Worm (Caenorhabditis elegans) whole organism, dauer: ENCODE results near the gene M18.3.
"Not testable (repeated sequence)": the region's sequence is repeated elsewhere in the genome, so short reads cannot be mapped to it uniquely, and the experiment has no call there.

Source experiments
- unc-62 ChIP-seq: sonication (generic microtip); optimal IDR thresholded peaks from 2 replicates; lab custom pipeline; 2017; ENCODE audit warnings: missing biosample characterization, missing genetic modification reagents, missing genetic modification characterization

M18.3 gene

ce11 chrIV:12127838-12128237 lies 22.2 kb downstream of the M18.3 start:
- no peak for TF ChIP-seq unc-62 (GFP tag; lab: Kevin White, UChicago)

ce11 chrIV:12128708-12129107 lies 23.1 kb downstream of the M18.3 start:
- TF ChIP-seq unc-62 (GFP tag; lab: Kevin White, UChicago): no peak

ce11 chrIV:12129204-12129603 lies 23.5 kb downstream of the M18.3 start, which contains the start of gene lin-24:
TSS of gene lin-24 (plus strand) at chrIV:12129504.
- TF ChIP-seq unc-62 (GFP tag; lab: Kevin White, UChicago): no peak

- TF ChIP-seq unc-62 (GFP tag; lab: Kevin White, UChicago): no peak
Measured at ce11 chrIV:12131308-12132072, 25.8 kb downstream of the M18.3 start.

ce11 chrIV:12133776-12134175 lies 28.1 kb downstream of the M18.3 start:
- no peak for TF ChIP-seq unc-62 (GFP tag; lab: Kevin White, UChicago)

- TF ChIP-seq unc-62 (GFP tag; lab: Kevin White, UChicago): no peak
Measured at ce11 chrIV:12134991-12135390, 29.3 kb downstream of the M18.3 start.

ce11 chrIV:12138093-12138492 lies 32.4 kb downstream of the M18.3 start, which contains the start of gene B0001.4:
TSS of gene B0001.4 (minus strand) at chrIV:12138193.
- TF ChIP-seq unc-62 (GFP tag; lab: Kevin White, UChicago): not testable (repeated sequence)

- TF ChIP-seq unc-62 (GFP tag; lab: Kevin White, UChicago): no peak
Measured at ce11 chrIV:12140959-12141358, 35.3 kb downstream of the M18.3 start, which contains the start of gene B0001.8. TSS of gene B0001.8 (minus strand) at chrIV:12141059.

ce11 chrIV:12143231-12143630 lies 37.6 kb downstream of the M18.3 start, which contains the start of gene B0001.5:
TSS of gene B0001.5 (minus strand) at chrIV:12143331.
- no peak for TF ChIP-seq unc-62 (GFP tag; lab: Kevin White, UChicago)

ce11 chrIV:12145681-12146080 lies 40.0 kb downstream of the M18.3 start, which contains the start of gene B0001.3:
TSS of gene B0001.3 (minus strand) at chrIV:12145735.
- TF ChIP-seq unc-62 (GFP tag; lab: Kevin White, UChicago): no peak

- no peak for TF ChIP-seq unc-62 (GFP tag; lab: Kevin White, UChicago)
Measured at ce11 chrIV:12149609-12150008, 44.0 kb downstream of the M18.3 start.

ce11 chrIV:12150877-12151276 lies 45.2 kb downstream of the M18.3 start, which contains the start of gene B0001.2:
TSS of gene B0001.2 (minus strand) at chrIV:12150977.
- TF ChIP-seq unc-62 (GFP tag; lab: Kevin White, UChicago): no peak

ce11 chrIV:12154195-12154677 lies 48.6 kb downstream of the M18.3 start, which contains the start of gene B0001.7:
TSS of gene B0001.7 (minus strand) at chrIV:12154245.
- no peak for TF ChIP-seq unc-62 (GFP tag; lab: Kevin White, UChicago)

ce11 chrIV:12156642-12157233 lies 51.1 kb downstream of the M18.3 start, which contains the start of gene eri-12:
TSS of gene eri-12 (plus strand) at chrIV:12156838.
- no peak for TF ChIP-seq unc-62 (GFP tag; lab: Kevin White, UChicago)

- TF ChIP-seq unc-62 (GFP tag; lab: Kevin White, UChicago): no peak
Measured at ce11 chrIV:12157915-12158314, 52.3 kb downstream of the M18.3 start.
